Worm (Caenorhabditis elegans) whole organism, late embryonic: ENCODE data around the gene tomm-20.

Experiments
- C38D4.7 ChIP-seq: fragments of 200-800 bp; sonication (Bioruptor generic); optimal IDR thresholded peaks from 2 replicates; lab custom pipeline; 2018; ENCODE audit warnings: mild to moderate bottlenecking, missing genetic modification characterization, moderate library complexity, missing compliant biosample characterization
- ceh-22 ChIP-seq: sonication (generic microtip); optimal IDR thresholded peaks from 2 replicates; lab custom pipeline; 2017; ENCODE audit warnings: missing biosample characterization, missing genetic modification characterization
- ceh-45 ChIP-seq: fragments of 200-800 bp; sonication (Bioruptor generic); IDR thresholded peaks from 2 replicates; pipeline ENCODE4 v1.3.6; 2022; ENCODE audit warnings: missing genetic modification reagents, missing genetic modification characterization, missing compliant biosample characterization
- dmd-4 ChIP-seq: sonication (generic microtip); optimal IDR thresholded peaks from 2 replicates; lab custom pipeline; 2016; ENCODE audit warnings: borderline replicate concordance, missing genetic modification characterization, missing compliant biosample characterization
- elt-4 ChIP-seq: sonication (generic microtip); optimal IDR thresholded peaks from 2 replicates; lab custom pipeline; 2016; ENCODE audit warnings: missing genetic modification characterization, missing compliant biosample characterization
- ets-4 ChIP-seq: sonication (generic microtip); optimal IDR thresholded peaks from 2 replicates; lab custom pipeline; 2016; ENCODE audit warnings: missing genetic modification characterization, missing compliant biosample characterization
- fkh-10 ChIP-seq: fragments of 150-350 bp; optimal IDR thresholded peaks from 2 replicates; lab custom pipeline; 2014; ENCODE audit warnings: missing biosample characterization, missing genetic modification reagents, missing genetic modification characterization
- gmeb-2 ChIP-seq: sonication (generic microtip); optimal IDR thresholded peaks from 2 replicates; lab custom pipeline; 2016; ENCODE audit warnings: missing genetic modification characterization, inconsistent platforms, missing compliant biosample characterization
- hlh-15 ChIP-seq: sonication (generic microtip); optimal IDR thresholded peaks from 2 replicates; lab custom pipeline; 2016; ENCODE audit warnings: missing genetic modification characterization, missing compliant biosample characterization
- pag-3 ChIP-seq: sonication (generic microtip); optimal IDR thresholded peaks from 2 replicates; lab custom pipeline; 2016; ENCODE audit warnings: missing compliant biosample characterization, missing genetic modification characterization, borderline replicate concordance
- pax-1 ChIP-seq: fragments of 150-350 bp; optimal IDR thresholded peaks from 2 replicates; lab custom pipeline; 2014; ENCODE audit warnings: missing biosample characterization, missing genetic modification characterization
- unc-3 ChIP-seq, 2 experiments: fragments of 200-800 bp in 1 of 2; sonication (Bioruptor generic) in 1 of 2; sonication (generic microtip) in 1 of 2; conservative IDR thresholded peaks in 1 of 2; optimal IDR thresholded peaks in 1 of 2; 2 replicates each; pipeline versions ENCODE4 v1.3.6 to Lab custom; 2016 to 2022; ENCODE audit warnings: missing compliant biosample characterization in 2 of 2, missing genetic modification characterization in 2 of 2, missing genetic modification reagents in 1 of 2

- TF ChIP-seq pag-3 (tag; lab: Kevin White, UChicago) (no peak), fkh-10 (no peak), ceh-22 (no peak), hlh-15 (tag; lab: Kevin White, UChicago) (no peak), C38D4.7 (GFP tag; lab: Kevin White, UChicago) (no peak), gmeb-2 (no peak), ceh-45 (no peak), dmd-4 (tag; lab: Kevin White, UChicago) (no peak), pax-1 (tag; lab: Kevin White, UChicago) (no peak), ets-4 (tag; lab: Kevin White, UChicago) (no peak), elt-4 (tag; lab: Kevin White, UChicago) (no peak), unc-3 (GFP tag; conservative IDR thresholded peaks at IDR 0.05; lab: Robert Waterston, UW) (no peak), unc-3 (tag; optimal IDR thresholded peaks at IDR 0.05; lab: Kevin White, UChicago) (no peak)
These were observed 26.2 kb upstream of the tomm-20 start, which contains the start of gene gcy-13 for ce11 chrV:12369437-12369836.
